Worm (Caenorhabditis elegans) whole organism, L1 larva: ENCODE measurements around the gene swp-1.

Experiments
- alr-1 ChIP-seq: fragments of 200-800 bp; sonication (Bioruptor generic); optimal IDR thresholded peaks from 2 replicates; lab custom pipeline; 2018; ENCODE audit warnings: borderline replicate concordance, mild to moderate bottlenecking, missing genetic modification characterization, missing compliant biosample characterization
- ama-1 ChIP-seq: fragments of 150-350 bp; optimal IDR thresholded peaks from 2 replicates; lab custom pipeline; 2014
- ces-1 ChIP-seq: fragments of 150-350 bp; optimal IDR thresholded peaks from 2 replicates; lab custom pipeline; 2014; ENCODE audit warnings: missing biosample characterization, missing genetic modification reagents, missing genetic modification characterization
- egl-27 ChIP-seq, 2 experiments: fragments of 150-350 bp in 1 of 2; sonication (generic microtip); optimal IDR thresholded peaks; 3 replicates each; lab custom pipeline; 2017 to 2018; ENCODE audit warnings: missing biosample characterization in 2 of 2, missing genetic modification characterization in 2 of 2, missing genetic modification reagents in 2 of 2
- jun-1 ChIP-seq: fragments of 150-350 bp; optimal IDR thresholded peaks from 2 replicates; lab custom pipeline; 2014; ENCODE audit warnings: missing biosample characterization, missing genetic modification reagents, missing genetic modification characterization
- lin-14 ChIP-seq: fragments of 200-800 bp; sonication (Bioruptor generic); optimal IDR thresholded peaks from 2 replicates; lab custom pipeline; 2018; ENCODE audit warnings: mild to moderate bottlenecking, missing genetic modification characterization, moderate library complexity, missing compliant biosample characterization
- nhr-90 ChIP-seq: sonication (generic microtip); optimal IDR thresholded peaks from 2 replicates; lab custom pipeline; 2016; ENCODE audit warnings: mild to moderate bottlenecking, missing genetic modification characterization, missing compliant biosample characterization; ENCODE audit not compliant: poor library complexity
- pqm-1 ChIP-seq: sonication (generic microtip); optimal IDR thresholded peaks from 3 replicates; lab custom pipeline; 2017; ENCODE audit warnings: missing biosample characterization, missing genetic modification characterization
- rnt-1 ChIP-seq: sonication (generic microtip); optimal IDR thresholded peaks from 2 replicates; lab custom pipeline; 2016; ENCODE audit warnings: mild to moderate bottlenecking, missing genetic modification characterization, moderate library complexity, missing compliant biosample characterization
- snpc-4 ChIP-seq: fragments of 150-350 bp; optimal IDR thresholded peaks from 2 replicates; lab custom pipeline; 2014; ENCODE audit warnings: missing biosample characterization, missing genetic modification characterization
- tlp-1 ChIP-seq: fragments of 150-350 bp; optimal IDR thresholded peaks from 2 replicates; lab custom pipeline; 2014; ENCODE audit warnings: missing biosample characterization, missing genetic modification characterization
- unc-130 ChIP-seq: fragments of 150-350 bp; optimal IDR thresholded peaks from 2 replicates; lab custom pipeline; 2017; ENCODE audit warnings: missing biosample characterization, missing genetic modification characterization, inconsistent platforms
- zag-1 ChIP-seq: fragments of 150-350 bp; optimal IDR thresholded peaks from 2 replicates; lab custom pipeline; 2014; ENCODE audit warnings: missing biosample characterization, missing genetic modification characterization

DNA sequence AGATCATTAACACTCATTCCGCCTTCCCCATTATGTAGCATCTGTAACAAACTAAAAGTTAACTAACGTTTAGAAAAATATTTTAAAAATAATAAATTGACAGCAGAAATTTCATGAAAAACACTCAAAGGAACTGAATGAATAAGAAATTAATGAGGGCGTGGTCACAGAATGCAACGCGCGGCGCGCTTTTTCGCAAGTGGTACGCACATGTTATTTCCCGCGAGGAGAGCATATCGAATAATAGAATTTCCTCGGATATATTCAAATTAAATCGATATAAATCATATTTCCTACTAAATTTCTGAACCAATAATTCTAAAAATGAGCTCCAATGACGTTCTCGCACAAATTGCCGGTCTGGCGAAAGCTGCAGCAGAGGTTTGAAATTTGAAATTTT is 12.6 kb downstream of the swp-1 start, which contains the start of the genes abi-1 and arle-14:
- TF ChIP-seq ama-1 (lab: Kevin White, UChicago) (no peak), zag-1 (tag; lab: Kevin White, UChicago) (no peak), snpc-4 (tag; lab: Kevin White, UChicago) (no peak), jun-1 (tag; lab: Kevin White, UChicago) (no peak), tlp-1 (no peak), pqm-1 (tag; lab: Kevin White, UChicago) (no peak), rnt-1 (tag; lab: Kevin White, UChicago) (no peak), lin-14 (GFP tag; lab: Kevin White, UChicago) (no peak), egl-27 (tag; optimal IDR thresholded peaks at IDR 0.05; lab: Kevin White, UChicago) (no peak), unc-130 (tag; lab: Kevin White, UChicago) (peak; percentile 9), nhr-90 (tag; lab: Kevin White, UChicago) (peak; percentile 10), ces-1 (GFP tag; lab: Kevin White, UChicago) (no peak), alr-1 (no peak)
